Worm (Caenorhabditis elegans) whole organism, L3 larva: ENCODE data around the gene H18N23.2.

Experiments used
- R02D3.7 ChIP-seq: fragments of 150-350 bp; optimal IDR thresholded peaks from 2 replicates; lab custom pipeline; 2014; ENCODE audit warnings: missing biosample characterization, missing genetic modification characterization
- ZK546.5 ChIP-seq: sonication (generic microtip); optimal IDR thresholded peaks from 2 replicates; lab custom pipeline; 2017; ENCODE audit warnings: missing biosample characterization, missing genetic modification characterization
- aly-2 ChIP-seq: fragments of 150-350 bp; optimal IDR thresholded peaks from 2 replicates; lab custom pipeline; 2014; ENCODE audit warnings: missing biosample characterization, missing genetic modification characterization
- ama-1 ChIP-seq: fragments of 150-350 bp; optimal IDR thresholded peaks from 2 replicates; lab custom pipeline; 2018
- ceh-16 ChIP-seq: sonication (generic microtip); optimal IDR thresholded peaks from 2 replicates; lab custom pipeline; 2017; ENCODE audit warnings: missing biosample characterization, missing genetic modification characterization
- ceh-28 ChIP-seq: fragments of 150-350 bp; optimal IDR thresholded peaks from 2 replicates; lab custom pipeline; 2014; ENCODE audit warnings: missing biosample characterization, missing genetic modification reagents, missing genetic modification characterization
- ceh-82 ChIP-seq: fragments of 150-350 bp; optimal IDR thresholded peaks from 2 replicates; lab custom pipeline; 2014; ENCODE audit warnings: missing biosample characterization, missing genetic modification characterization
- ceh-9 ChIP-seq: sonication (generic microtip); optimal IDR thresholded peaks from 2 replicates; lab custom pipeline; 2018; ENCODE audit warnings: missing biosample characterization, missing genetic modification characterization
- daf-12 ChIP-seq: fragments of 150-350 bp; optimal IDR thresholded peaks from 2 replicates; lab custom pipeline; 2014; ENCODE audit warnings: missing biosample characterization, missing genetic modification reagents, missing genetic modification characterization
- egl-27 ChIP-seq: sonication (generic microtip); optimal IDR thresholded peaks from 4 replicates; lab custom pipeline; 2017; ENCODE audit warnings: missing biosample characterization, missing genetic modification reagents, missing genetic modification characterization
- egl-5 ChIP-seq: fragments of 150-350 bp; optimal IDR thresholded peaks from 2 replicates; lab custom pipeline; 2017; ENCODE audit warnings: missing biosample characterization, missing genetic modification reagents, missing genetic modification characterization, inconsistent platforms
- elt-1 ChIP-seq: fragments of 150-350 bp; optimal IDR thresholded peaks from 2 replicates; lab custom pipeline; 2014; ENCODE audit warnings: missing biosample characterization, missing genetic modification characterization
- elt-2 ChIP-seq: sonication (generic microtip); optimal IDR thresholded peaks from 2 replicates; lab custom pipeline; 2016; ENCODE audit warnings: missing genetic modification reagents, mild to moderate bottlenecking, missing genetic modification characterization, missing compliant biosample characterization
- elt-3 ChIP-seq, 3 experiments: fragments of 150-350 bp in 1 of 3; sonication (generic microtip) in 2 of 3; optimal IDR thresholded peaks; 2 replicates in 2 of 3; 4 replicates in 1 of 3; lab custom pipeline; 2014 to 2017; ENCODE audit warnings: missing biosample characterization in 3 of 3, missing genetic modification characterization in 3 of 3
- eor-1 ChIP-seq, 2 experiments: fragments of 150-350 bp; optimal IDR thresholded peaks; 2 replicates each; lab custom pipeline; 2014 to 2018; ENCODE audit warnings: missing biosample characterization in 2 of 2, missing genetic modification characterization in 2 of 2
- fkh-10 ChIP-seq: sonication (generic microtip); optimal IDR thresholded peaks from 2 replicates; lab custom pipeline; 2017; ENCODE audit warnings: missing biosample characterization, missing genetic modification reagents, missing genetic modification characterization
- fkh-2 ChIP-seq: fragments of 150-350 bp; optimal IDR thresholded peaks from 2 replicates; lab custom pipeline; 2014; ENCODE audit warnings: missing biosample characterization, missing genetic modification reagents, missing genetic modification characterization
- fos-1 ChIP-seq: fragments of 150-350 bp; optimal IDR thresholded peaks from 2 replicates; lab custom pipeline; 2014; ENCODE audit warnings: missing biosample characterization, missing genetic modification characterization
- hmg-11 ChIP-seq: sonication (generic microtip); optimal IDR thresholded peaks from 2 replicates; lab custom pipeline; 2016; ENCODE audit warnings: missing genetic modification characterization, missing compliant biosample characterization
- jun-1 ChIP-seq: fragments of 150-350 bp; optimal IDR thresholded peaks from 2 replicates; lab custom pipeline; 2014; ENCODE audit warnings: missing biosample characterization, missing genetic modification reagents, missing genetic modification characterization
- lin-15B ChIP-seq: fragments of 150-350 bp; optimal IDR thresholded peaks from 2 replicates; lab custom pipeline; 2014; ENCODE audit warnings: missing biosample characterization, missing genetic modification characterization
- lin-39 ChIP-seq: fragments of 150-350 bp; optimal IDR thresholded peaks from 2 replicates; lab custom pipeline; 2018; ENCODE audit warnings: missing biosample characterization, missing genetic modification reagents, missing genetic modification characterization
- lsy-12 ChIP-seq: sonication (generic microtip); optimal IDR thresholded peaks from 2 replicates; lab custom pipeline; 2016; ENCODE audit warnings: mild to moderate bottlenecking, missing genetic modification characterization, missing compliant biosample characterization
- mdl-1 ChIP-seq: fragments of 150-350 bp; optimal IDR thresholded peaks from 2 replicates; lab custom pipeline; 2014; ENCODE audit warnings: missing biosample characterization, missing genetic modification characterization
- mml-1 ChIP-seq: fragments of 150-350 bp; sonication (generic microtip); optimal IDR thresholded peaks from 3 replicates; lab custom pipeline; 2014; ENCODE audit warnings: missing biosample characterization, missing genetic modification characterization
- nfya-1 ChIP-seq: sonication (generic microtip); optimal IDR thresholded peaks from 2 replicates; lab custom pipeline; 2017; ENCODE audit warnings: missing genetic modification characterization, mild to moderate bottlenecking, missing compliant biosample characterization, antibody characterized with exemption, moderate library complexity; ENCODE audit not compliant: insufficient read depth
- nhr-11 ChIP-seq: fragments of 150-350 bp; optimal IDR thresholded peaks from 2 replicates; lab custom pipeline; 2014; ENCODE audit warnings: missing biosample characterization, missing genetic modification characterization
- nhr-12 ChIP-seq: fragments of 150-350 bp; optimal IDR thresholded peaks from 2 replicates; lab custom pipeline; 2014; ENCODE audit warnings: missing biosample characterization, missing genetic modification characterization
- nhr-23 ChIP-seq: fragments of 150-350 bp; optimal IDR thresholded peaks from 2 replicates; lab custom pipeline; 2014; ENCODE audit warnings: missing biosample characterization, missing genetic modification reagents, missing genetic modification characterization
- nhr-237 ChIP-seq: fragments of 150-350 bp; optimal IDR thresholded peaks from 2 replicates; lab custom pipeline; 2014; ENCODE audit warnings: missing biosample characterization, missing genetic modification characterization
- nhr-25 ChIP-seq: sonication (generic microtip); optimal IDR thresholded peaks from 2 replicates; lab custom pipeline; 2017; ENCODE audit warnings: missing biosample characterization, missing genetic modification characterization
- nhr-28 ChIP-seq: fragments of 150-350 bp; optimal IDR thresholded peaks from 2 replicates; lab custom pipeline; 2014; ENCODE audit warnings: missing biosample characterization, missing genetic modification characterization
- nhr-43 ChIP-seq: sonication (generic microtip); optimal IDR thresholded peaks from 2 replicates; lab custom pipeline; 2016; ENCODE audit warnings: mild to moderate bottlenecking, missing genetic modification characterization, missing compliant biosample characterization; ENCODE audit not compliant: poor library complexity, severe bottlenecking
- nhr-67 ChIP-seq: fragments of 150-350 bp; optimal IDR thresholded peaks from 2 replicates; lab custom pipeline; 2014; ENCODE audit warnings: missing biosample characterization, missing genetic modification characterization
- nhr-76 ChIP-seq: fragments of 150-350 bp; sonication (generic microtip); optimal IDR thresholded peaks from 5 replicates; lab custom pipeline; 2014; ENCODE audit warnings: missing biosample characterization, missing genetic modification characterization
- nhr-77 ChIP-seq: fragments of 150-350 bp; optimal IDR thresholded peaks from 2 replicates; lab custom pipeline; 2014; ENCODE audit warnings: missing biosample characterization, missing genetic modification characterization
- pha-4 ChIP-seq: fragments of 150-350 bp; optimal IDR thresholded peaks from 2 replicates; lab custom pipeline; 2014; ENCODE audit warnings: missing biosample characterization, missing genetic modification reagents, missing genetic modification characterization
- pqm-1 ChIP-seq: fragments of 150-350 bp; optimal IDR thresholded peaks from 2 replicates; lab custom pipeline; 2017; ENCODE audit warnings: missing biosample characterization, missing genetic modification characterization, inconsistent platforms
- sea-2 ChIP-seq: fragments of 150-350 bp; sonication (generic microtip); optimal IDR thresholded peaks from 4 replicates; lab custom pipeline; 2014; ENCODE audit warnings: missing biosample characterization, missing genetic modification reagents, missing genetic modification characterization
- skn-1 ChIP-seq: fragments of 150-350 bp; optimal IDR thresholded peaks from 2 replicates; lab custom pipeline; 2014; ENCODE audit warnings: missing biosample characterization, missing genetic modification characterization
- snpc-4 ChIP-seq: fragments of 150-350 bp; optimal IDR thresholded peaks from 2 replicates; lab custom pipeline; 2014; ENCODE audit warnings: missing biosample characterization, missing genetic modification characterization
- tbx-2 ChIP-seq: sonication (generic microtip); optimal IDR thresholded peaks from 2 replicates; lab custom pipeline; 2016; ENCODE audit warnings: mild to moderate bottlenecking, missing genetic modification characterization, missing compliant biosample characterization
- unc-39 ChIP-seq: sonication (generic microtip); optimal IDR thresholded peaks from 4 replicates; lab custom pipeline; 2017; ENCODE audit warnings: missing biosample characterization, missing genetic modification characterization
- unc-62 ChIP-seq: fragments of 150-350 bp; sonication (generic microtip); optimal IDR thresholded peaks from 4 replicates; lab custom pipeline; 2014; ENCODE audit warnings: missing biosample characterization, missing genetic modification reagents, missing genetic modification characterization
- zag-1 ChIP-seq: fragments of 150-350 bp; optimal IDR thresholded peaks from 2 replicates; lab custom pipeline; 2014; ENCODE audit warnings: missing biosample characterization, missing genetic modification characterization
- ztf-11 ChIP-seq: fragments of 150-350 bp; optimal IDR thresholded peaks from 2 replicates; lab custom pipeline; 2014; ENCODE audit warnings: missing biosample characterization, missing genetic modification characterization
- ztf-4 ChIP-seq: fragments of 150-350 bp; optimal IDR thresholded peaks from 2 replicates; lab custom pipeline; 2014; ENCODE audit warnings: missing biosample characterization, missing genetic modification characterization

Gene H18N23.2

DNA sequence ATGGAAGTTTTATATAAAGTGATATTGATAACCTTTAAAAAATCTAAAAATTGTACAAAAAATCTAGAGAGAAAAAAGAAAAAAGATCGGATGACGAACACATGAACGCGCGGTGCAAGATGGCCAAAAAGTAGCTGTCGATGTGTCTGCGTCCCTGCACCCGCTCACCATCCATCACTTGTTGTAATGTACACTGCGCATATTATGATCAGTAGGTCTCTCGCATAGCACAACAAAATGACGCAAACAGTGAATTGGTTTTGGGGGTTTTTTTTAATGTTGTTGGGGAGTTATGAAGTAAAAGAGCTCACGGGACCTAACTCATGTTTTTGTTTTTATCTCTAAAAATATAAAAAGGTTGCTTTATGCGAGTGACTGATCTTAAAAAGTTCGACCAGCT is 9.0 kb downstream of the H18N23.2 start:
- TF ChIP-seq jun-1 (no peak), nhr-67 (no peak), nfya-1 (tag; lab: Kevin White, UChicago) (no peak), lin-15B (no peak), hmg-11 (tag; lab: Kevin White, UChicago) (peak; percentile 15), nhr-43 (peak; percentile 47), fos-1 (tag; lab: Kevin White, UChicago) (no peak), sea-2 (no peak), R02D3.7 (tag; lab: Kevin White, UChicago) (no peak), elt-2 (tag; lab: Kevin White, UChicago) (no peak), daf-12 (tag; lab: Kevin White, UChicago) (no peak), ZK546.5 (no peak), ceh-9 (no peak), skn-1 (tag; lab: Kevin White, UChicago) (no peak), lsy-12 (tag; lab: Kevin White, UChicago) (no peak), nhr-23 (tag; lab: Kevin White, UChicago) (no peak), nhr-77 (no peak), ceh-28 (tag; lab: Kevin White, UChicago) (no peak), pqm-1 (tag; lab: Kevin White, UChicago) (no peak), tbx-2 (tag; lab: Kevin White, UChicago) (no peak), ama-1 (lab: Kevin White, UChicago) (no peak), ztf-4 (tag; lab: Kevin White, UChicago) (no peak), fkh-2 (no peak), ztf-11 (no peak), zag-1 (tag; lab: Kevin White, UChicago) (no peak), fkh-10 (no peak), nhr-11 (tag; lab: Kevin White, UChicago) (no peak), elt-1 (no peak), unc-62 (no peak), snpc-4 (tag; lab: Kevin White, UChicago) (no peak), nhr-28 (tag; lab: Kevin White, UChicago) (no peak), nhr-12 (tag; lab: Kevin White, UChicago) (no peak), mml-1 (tag; lab: Kevin White, UChicago) (peak; percentile 11), ceh-16 (no peak), nhr-25 (tag; lab: Kevin White, UChicago) (no peak), egl-5 (tag; lab: Kevin White, UChicago) (peak; percentile 49), nhr-237 (tag; lab: Kevin White, UChicago) (no peak), lin-39 (peak; percentile 50), elt-3 (tag; optimal IDR thresholded peaks at IDR 0.05; lab: Kevin White, UChicago) (no peak), pha-4 (peak; percentile 30), nhr-76 (no peak), unc-39 (tag; lab: Kevin White, UChicago) (no peak), mdl-1 (no peak)

DNA sequence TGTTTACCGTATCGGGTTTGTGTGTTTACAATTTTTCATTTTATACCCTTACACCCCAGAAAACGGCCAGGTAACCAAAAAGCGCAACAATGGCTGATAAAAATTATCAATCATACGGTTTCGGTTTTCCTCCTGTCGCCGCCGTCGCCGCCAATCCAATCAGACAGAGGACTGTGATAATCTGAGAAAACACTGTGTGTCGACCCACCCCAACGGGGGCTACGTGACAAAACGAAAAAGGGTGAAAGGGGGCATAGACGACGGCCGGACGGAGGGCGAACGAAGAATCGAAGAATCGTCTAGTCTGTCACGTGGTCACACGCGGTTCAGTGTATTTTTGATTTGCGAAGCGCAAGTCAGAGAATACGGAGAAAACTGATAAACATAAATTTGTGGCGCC is 9.8 kb downstream of the H18N23.2 start:
- TF ChIP-seq ceh-16 (no peak), tbx-2 (tag; lab: Kevin White, UChicago) (peak; percentile 41), ztf-11 (no peak), elt-3 (tag; optimal IDR thresholded peaks at IDR 0.05; lab: Kevin White, UChicago) (peak in 1 of 3 experiments; percentile 34), nfya-1 (tag; lab: Kevin White, UChicago) (peak; percentile 77), elt-1 (no peak), nhr-77 (no peak), ceh-82 (no peak), nhr-67 (no peak), unc-39 (tag; lab: Kevin White, UChicago) (no peak), nhr-12 (tag; lab: Kevin White, UChicago) (no peak), unc-62 (no peak), aly-2 (tag; lab: Kevin White, UChicago) (no peak), skn-1 (tag; lab: Kevin White, UChicago) (no peak), sea-2 (no peak), hmg-11 (tag; lab: Kevin White, UChicago) (no peak), ceh-9 (no peak), lin-39 (peak; percentile 20), daf-12 (tag; lab: Kevin White, UChicago) (no peak), zag-1 (tag; lab: Kevin White, UChicago) (no peak), fkh-2 (no peak), egl-5 (tag; lab: Kevin White, UChicago) (no peak), lsy-12 (tag; lab: Kevin White, UChicago) (peak; percentile 61), snpc-4 (tag; lab: Kevin White, UChicago) (no peak), ZK546.5 (no peak), nhr-11 (tag; lab: Kevin White, UChicago) (no peak), pha-4 (peak; percentile 65), eor-1 (tag; optimal IDR thresholded peaks at IDR 0.05; lab: Kevin White, UChicago) (no peak), nhr-237 (tag; lab: Kevin White, UChicago) (no peak), ceh-28 (tag; lab: Kevin White, UChicago) (no peak), elt-2 (tag; lab: Kevin White, UChicago) (peak; percentile 91), mml-1 (tag; lab: Kevin White, UChicago) (no peak), fos-1 (tag; lab: Kevin White, UChicago) (no peak), ama-1 (lab: Kevin White, UChicago) (peak; percentile 62), R02D3.7 (tag; lab: Kevin White, UChicago) (no peak), nhr-25 (tag; lab: Kevin White, UChicago) (peak; percentile 65), mdl-1 (peak; percentile 62), pqm-1 (tag; lab: Kevin White, UChicago) (peak; percentile 66), lin-15B (no peak), nhr-23 (tag; lab: Kevin White, UChicago) (peak; percentile 64), fkh-10 (no peak), nhr-76 (no peak), egl-27 (tag; lab: Kevin White, UChicago) (no peak), nhr-28 (tag; lab: Kevin White, UChicago) (no peak), nhr-43 (peak; percentile 88)
